Worm (Caenorhabditis elegans) whole organism, L1 larva: ENCODE results near the gene gtf-2H2C.

ENCODE experiments used
- C04F5.9 ChIP-seq: sonication (generic microtip); optimal IDR thresholded peaks from 2 replicates; lab custom pipeline; 2016; ENCODE audit warnings: missing genetic modification characterization, missing compliant biosample characterization
- C16A3.4 ChIP-seq: fragments of 150-350 bp; optimal IDR thresholded peaks from 2 replicates; lab custom pipeline; 2014; ENCODE audit warnings: missing biosample characterization, missing genetic modification characterization
- F16B12.6 ChIP-seq: fragments of 150-350 bp; optimal IDR thresholded peaks from 2 replicates; lab custom pipeline; 2014; ENCODE audit warnings: missing biosample characterization, missing genetic modification characterization
- ceh-82 ChIP-seq, 3 experiments: fragments of 150-350 bp in 1 of 3; sonication (generic microtip) in 2 of 3; optimal IDR thresholded peaks; 2 replicates each; lab custom pipeline; 2014 to 2017; ENCODE audit warnings: missing biosample characterization in 3 of 3, missing genetic modification characterization in 3 of 3
- ces-1 ChIP-seq: fragments of 150-350 bp; optimal IDR thresholded peaks from 2 replicates; lab custom pipeline; 2014; ENCODE audit warnings: missing biosample characterization, missing genetic modification reagents, missing genetic modification characterization
- dpl-1 ChIP-seq, 3 experiments: fragments of 150-350 bp in 2 of 3; sonication (generic microtip) in 1 of 3; optimal IDR thresholded peaks; 2 replicates each; lab custom pipeline; 2014 to 2017; ENCODE audit warnings: missing biosample characterization in 3 of 3, missing genetic modification characterization in 3 of 3, missing genetic modification reagents in 3 of 3
- dsc-1 ChIP-seq: sonication (generic microtip); optimal IDR thresholded peaks from 2 replicates; lab custom pipeline; 2016; ENCODE audit warnings: mild to moderate bottlenecking, missing genetic modification characterization, missing compliant biosample characterization
- efl-1 ChIP-seq, 4 experiments: fragments of 150-350 bp; optimal IDR thresholded peaks in 3 of 4; peaks in 1 of 4; 1 replicate in 1 of 4; 2 replicates in 3 of 4; lab custom pipeline; 2014; ENCODE audit warnings: missing biosample characterization in 2 of 4, missing genetic modification characterization in 2 of 4, missing genetic modification reagents in 2 of 4
- elt-2 ChIP-seq: sonication (generic microtip); optimal IDR thresholded peaks from 2 replicates; lab custom pipeline; 2016; ENCODE audit warnings: missing genetic modification characterization, mild to moderate bottlenecking, inconsistent platforms, missing compliant biosample characterization, missing genetic modification reagents
- fkh-10 ChIP-seq: sonication (generic microtip); optimal IDR thresholded peaks from 2 replicates; lab custom pipeline; 2017; ENCODE audit warnings: missing biosample characterization, missing genetic modification reagents, missing genetic modification characterization
- fkh-4 ChIP-seq: sonication (generic microtip); optimal IDR thresholded peaks from 2 replicates; lab custom pipeline; 2016; ENCODE audit warnings: missing compliant biosample characterization, missing genetic modification characterization, borderline replicate concordance
- fos-1 ChIP-seq: fragments of 150-350 bp; optimal IDR thresholded peaks from 2 replicates; lab custom pipeline; 2014; ENCODE audit warnings: missing biosample characterization, missing genetic modification characterization
- hpl-2 ChIP-seq: fragments of 150-350 bp; optimal IDR thresholded peaks from 2 replicates; lab custom pipeline; 2014; ENCODE audit warnings: missing biosample characterization, missing genetic modification reagents, missing genetic modification characterization
- jun-1 ChIP-seq: fragments of 150-350 bp; optimal IDR thresholded peaks from 2 replicates; lab custom pipeline; 2014; ENCODE audit warnings: missing biosample characterization, missing genetic modification reagents, missing genetic modification characterization
- lin-14 ChIP-seq: fragments of 200-800 bp; sonication (Bioruptor generic); optimal IDR thresholded peaks from 2 replicates; lab custom pipeline; 2018; ENCODE audit warnings: mild to moderate bottlenecking, missing genetic modification characterization, moderate library complexity, missing compliant biosample characterization
- lin-15B ChIP-seq: fragments of 150-350 bp; sonication (generic microtip); optimal IDR thresholded peaks from 3 replicates; lab custom pipeline; 2014; ENCODE audit warnings: missing biosample characterization, missing genetic modification characterization
- lin-35 ChIP-seq, 2 experiments: fragments of 150-350 bp; optimal IDR thresholded peaks; 2 replicates each; lab custom pipeline; 2014; ENCODE audit warnings: missing biosample characterization in 2 of 2, missing genetic modification characterization in 2 of 2, missing genetic modification reagents in 2 of 2
- lir-3 ChIP-seq: sonication (generic microtip); optimal IDR thresholded peaks from 2 replicates; lab custom pipeline; 2016; ENCODE audit warnings: mild to moderate bottlenecking, missing genetic modification characterization, moderate library complexity, missing compliant biosample characterization; ENCODE audit not compliant: poor library complexity
- lsy-2 ChIP-seq, 2 experiments: fragments of 150-350 bp; optimal IDR thresholded peaks; 2 replicates each; lab custom pipeline; 2014; ENCODE audit warnings: missing biosample characterization in 2 of 2, missing genetic modification characterization in 2 of 2
- mab-9 ChIP-seq: fragments of 200-800 bp; sonication (Bioruptor generic); IDR thresholded peaks from 2 replicates; pipeline ENCODE4 v1.3.6; 2022; ENCODE audit warnings: missing genetic modification reagents, missing genetic modification characterization, missing compliant biosample characterization
- mep-1 ChIP-seq: fragments of 150-350 bp; optimal IDR thresholded peaks from 2 replicates; lab custom pipeline; 2014; ENCODE audit warnings: missing biosample characterization, missing genetic modification characterization
- nhr-11 ChIP-seq: fragments of 150-350 bp; optimal IDR thresholded peaks from 2 replicates; lab custom pipeline; 2014; ENCODE audit warnings: missing biosample characterization, missing genetic modification characterization
- nhr-12 ChIP-seq: sonication (generic microtip); optimal IDR thresholded peaks from 2 replicates; lab custom pipeline; 2017; ENCODE audit warnings: missing biosample characterization, missing genetic modification characterization
- nhr-28 ChIP-seq: fragments of 150-350 bp; optimal IDR thresholded peaks from 2 replicates; lab custom pipeline; 2014; ENCODE audit warnings: missing biosample characterization, missing genetic modification characterization
- nhr-47 ChIP-seq: sonication (generic microtip); optimal IDR thresholded peaks from 2 replicates; lab custom pipeline; 2016; ENCODE audit warnings: mild to moderate bottlenecking, missing genetic modification characterization, moderate library complexity, missing compliant biosample characterization
- nhr-71 ChIP-seq: sonication (generic microtip); optimal IDR thresholded peaks from 2 replicates; lab custom pipeline; 2016; ENCODE audit warnings: mild to moderate bottlenecking, missing genetic modification characterization, moderate library complexity, missing compliant biosample characterization
- nhr-76 ChIP-seq: sonication (generic microtip); optimal IDR thresholded peaks from 2 replicates; lab custom pipeline; 2017; ENCODE audit warnings: missing biosample characterization, missing genetic modification characterization
- nhr-85 ChIP-seq: sonication (generic microtip); peaks from one replicate; lab custom pipeline; 2016; ENCODE audit warnings: missing genetic modification characterization, inconsistent platforms, missing compliant biosample characterization
- rnt-1 ChIP-seq: sonication (generic microtip); optimal IDR thresholded peaks from 2 replicates; lab custom pipeline; 2016; ENCODE audit warnings: mild to moderate bottlenecking, missing genetic modification characterization, moderate library complexity, missing compliant biosample characterization
- snu-23 ChIP-seq: sonication (generic microtip); optimal IDR thresholded peaks from 2 replicates; lab custom pipeline; 2016; ENCODE audit warnings: missing genetic modification characterization, missing compliant biosample characterization
- sptf-1 ChIP-seq: fragments of 150-350 bp; optimal IDR thresholded peaks from 2 replicates; lab custom pipeline; 2014; ENCODE audit warnings: missing biosample characterization, missing genetic modification characterization
- swsn-7 ChIP-seq: sonication (generic microtip); optimal IDR thresholded peaks from 2 replicates; lab custom pipeline; 2016; ENCODE audit warnings: missing genetic modification characterization, missing compliant biosample characterization
- tbx-2 ChIP-seq: sonication (generic microtip); optimal IDR thresholded peaks from 2 replicates; lab custom pipeline; 2016; ENCODE audit warnings: missing genetic modification characterization, missing compliant biosample characterization
- unc-86 ChIP-seq: sonication (generic microtip); optimal IDR thresholded peaks from 2 replicates; lab custom pipeline; 2016; ENCODE audit warnings: missing genetic modification characterization, missing compliant biosample characterization
- unc-98 ChIP-seq: fragments of 200-800 bp; sonication (Bioruptor generic); IDR thresholded peaks from 2 replicates; pipeline ENCODE4 v1.3.6; 2022; ENCODE audit warnings: missing genetic modification characterization, missing compliant biosample characterization
- vab-15 ChIP-seq: sonication (generic microtip); optimal IDR thresholded peaks from 2 replicates; lab custom pipeline; 2017; ENCODE audit warnings: missing genotype, mild to moderate bottlenecking, missing genetic modification characterization, missing compliant biosample characterization
- xbp-1 ChIP-seq: sonication (generic microtip); optimal IDR thresholded peaks from 2 replicates; lab custom pipeline; 2016; ENCODE audit warnings: missing genetic modification characterization, missing compliant biosample characterization
- zag-1 ChIP-seq: fragments of 150-350 bp; optimal IDR thresholded peaks from 2 replicates; lab custom pipeline; 2014; ENCODE audit warnings: missing biosample characterization, missing genetic modification characterization
- zip-4 ChIP-seq: fragments of 200-800 bp; sonication (Bioruptor generic); optimal IDR thresholded peaks from 2 replicates; lab custom pipeline; 2018; ENCODE audit warnings: mild to moderate bottlenecking, missing genetic modification characterization, moderate library complexity, missing compliant biosample characterization
- ztf-11 ChIP-seq, 2 experiments: sonication (generic microtip); optimal IDR thresholded peaks; 2 replicates each; lab custom pipeline; 2016 to 2017; ENCODE audit warnings: missing genetic modification characterization in 2 of 2, missing biosample characterization in 1 of 2, missing compliant biosample characterization in 1 of 2
- ztf-4 ChIP-seq: fragments of 150-350 bp; optimal IDR thresholded peaks from 2 replicates; lab custom pipeline; 2014; ENCODE audit warnings: missing biosample characterization, missing genetic modification characterization

gtf-2H2C gene

DNA sequence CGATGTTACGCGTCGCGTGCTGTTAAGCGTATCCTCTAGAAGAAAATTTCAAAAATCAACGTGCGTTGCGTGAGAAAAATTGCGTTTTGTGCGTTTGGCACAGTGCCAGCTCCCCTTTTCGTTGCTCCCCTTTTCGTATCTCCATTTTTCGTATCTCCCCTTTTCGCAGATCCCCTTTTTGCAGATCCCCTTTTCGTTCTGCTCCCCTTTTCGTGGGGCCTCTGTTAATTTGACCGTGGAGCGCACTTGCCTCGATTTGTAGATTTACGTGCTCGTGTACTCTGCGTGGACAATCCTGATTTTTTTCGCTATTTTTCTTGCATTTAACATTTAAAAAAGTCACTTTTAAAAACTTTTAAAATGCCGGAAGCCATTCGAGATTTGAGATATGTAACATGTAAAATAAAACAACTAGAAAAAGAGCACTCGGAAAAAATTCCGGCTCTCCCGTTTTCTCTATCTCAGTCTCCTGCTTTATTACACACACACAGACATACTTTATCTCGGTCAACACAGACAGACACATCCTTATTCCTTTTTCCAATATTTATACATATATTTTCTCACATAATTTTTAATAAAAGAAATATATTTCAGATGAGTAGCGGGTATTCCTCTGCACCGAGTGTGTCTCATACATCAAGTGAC lies 33.1 kb upstream of the gtf-2H2C start, which contains the start of gene ttll-4 (continued):
- TF ChIP-seq C04F5.9 (tag; lab: Kevin White, UChicago) (no peak), ztf-11 (tag; optimal IDR thresholded peaks at IDR 0.05; lab: Kevin White, UChicago) (peak in 1 of 2 experiments; percentile 67)

DNA sequence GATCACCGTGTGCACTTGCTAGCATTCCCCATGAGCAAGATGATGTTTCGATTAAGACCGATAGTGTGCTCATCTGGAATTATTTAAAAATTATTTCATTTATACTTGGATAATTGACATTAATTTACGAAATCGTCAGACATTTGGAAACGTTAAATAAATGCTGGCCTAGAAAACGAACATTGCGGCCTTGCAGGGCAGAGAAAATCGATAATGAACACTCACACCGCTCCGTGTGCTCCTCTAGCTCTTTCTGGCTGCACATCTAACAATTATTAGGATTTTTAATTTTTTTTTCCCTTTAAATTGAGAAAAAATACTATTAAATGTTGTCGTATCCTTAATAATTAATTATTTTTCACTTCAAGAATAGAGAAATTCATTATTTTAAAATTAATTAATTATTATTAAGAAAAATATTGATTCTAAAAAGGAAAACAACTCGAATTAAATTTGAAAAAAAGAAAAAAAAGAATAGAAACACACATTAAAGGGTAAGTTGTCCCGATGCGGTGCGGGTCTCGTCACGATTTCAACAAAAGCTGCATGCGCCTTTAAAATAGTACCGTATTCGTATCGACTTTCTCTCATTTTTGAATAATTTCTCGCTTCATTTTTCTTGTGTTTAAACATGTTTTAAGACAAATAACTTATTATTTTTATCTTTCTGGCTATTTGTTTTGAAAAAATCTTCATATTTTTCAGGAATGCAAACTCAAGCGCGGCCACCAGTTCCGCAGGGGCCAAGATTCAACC lies 29.7 kb upstream of the gtf-2H2C start, which contains the start of the genes gtf-2H3 and ham-3:
Gene gtf-2H3 (minus strand): TSS at position 73 of the 756 bp plus-strand sequence.
Gene ham-3 (plus strand): TSS at position 706 of the 756 bp plus-strand sequence.
- peak; percentile 19 for TF ChIP-seq rnt-1 (tag; lab: Kevin White, UChicago)
- TF ChIP-seq fos-1: no peak
- peak in 1 of 2 experiments; percentile 6 for TF ChIP-seq ztf-11 (tag; optimal IDR thresholded peaks at IDR 0.05; lab: Kevin White, UChicago)
- peak; percentile 59 for TF ChIP-seq lin-14 (GFP tag; lab: Kevin White, UChicago)
- TF ChIP-seq mep-1 (tag; lab: Kevin White, UChicago): peak; percentile 2
- no peak for TF ChIP-seq nhr-47 (tag; lab: Kevin White, UChicago)
- peak; percentile 6 for TF ChIP-seq dsc-1
- TF ChIP-seq F16B12.6 (tag; lab: Kevin White, UChicago): peak; percentile 15
- peak; percentile 32 for TF ChIP-seq lir-3 (tag; lab: Kevin White, UChicago)
- no peak for TF ChIP-seq elt-2 (tag; lab: Kevin White, UChicago)
- no peak for TF ChIP-seq nhr-12 (tag; lab: Kevin White, UChicago)
- peak in 1 of 2 experiments; percentile 28 for TF ChIP-seq lsy-2 (tag; optimal IDR thresholded peaks at IDR 0.05; lab: Kevin White, UChicago)
- peak in 1 of 3 experiments; percentile 15 for TF ChIP-seq ceh-82 (tag; optimal IDR thresholded peaks at IDR 0.05; lab: Kevin White, UChicago)
- no peak for TF ChIP-seq fkh-4
- peak; percentile 13 to 28 for TF ChIP-seq efl-1 (optimal IDR thresholded peaks at IDR 0.05; lab: Kevin White, UChicago)
- peak; percentile 3 to 35 for TF ChIP-seq efl-1 (GFP tag; optimal IDR thresholded peaks at IDR 0.05 in 1 of 2; lab: Kevin White, UChicago)
- TF ChIP-seq, all 84 proteins: peak for 10

DNA sequence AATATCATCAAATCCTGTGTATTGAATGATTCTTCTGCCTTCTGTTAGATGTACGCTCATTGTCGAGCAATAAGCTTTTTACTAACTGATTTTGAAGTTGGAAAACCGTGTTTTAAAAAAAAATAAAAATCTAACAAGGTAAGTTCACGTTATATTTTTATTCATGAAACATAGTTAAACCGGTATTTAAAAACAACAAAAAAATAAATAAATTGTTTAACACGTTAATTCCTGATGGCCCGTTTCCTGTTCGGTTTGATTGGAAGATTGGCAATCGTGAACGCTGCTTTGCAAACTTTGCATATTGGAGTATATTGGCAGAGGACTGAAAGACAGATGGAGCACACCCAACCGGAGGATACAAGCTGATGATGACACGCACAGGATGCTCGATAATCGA lies 28.2 kb upstream of the gtf-2H2C start, which contains the start of gene ZK1128.3:
Gene ZK1128.3 (minus strand): TSS at position 101 of the 400 bp plus-strand sequence.
- TF ChIP-seq xbp-1 (tag; lab: Kevin White, UChicago): no peak
- no peak for TF ChIP-seq lir-3 (tag; lab: Kevin White, UChicago)
- no peak for TF ChIP-seq mab-9 (GFP tag; lab: Robert Waterston, UW)
- TF ChIP-seq ztf-4: no peak
- TF ChIP-seq, all 84 proteins: peak for 0

DNA sequence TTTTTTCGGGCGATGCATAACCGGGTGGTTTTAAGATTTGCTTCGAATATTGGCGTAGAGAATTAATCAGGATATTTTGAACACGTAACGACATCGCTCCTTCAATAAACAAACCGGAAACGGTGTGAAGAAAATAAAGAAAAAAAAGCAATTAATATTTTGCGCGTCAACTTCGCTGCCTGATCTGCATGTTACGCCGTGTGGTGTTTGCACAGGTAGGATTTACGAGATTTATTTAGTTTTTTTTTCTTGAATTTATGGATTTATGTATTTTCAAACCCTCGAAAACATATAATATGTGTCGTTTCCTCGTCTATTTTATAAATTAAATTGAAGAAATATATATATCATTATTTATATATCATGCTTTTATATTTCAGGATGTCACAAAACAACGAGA lies 24.1 kb upstream of the gtf-2H2C start, which contains the start of the genes ZK1128.1 and mett-10:
Gene ZK1128.1 (minus strand): TSS at position 99 of the 400 bp plus-strand sequence.
Gene mett-10 (plus strand): TSS at position 375 of the 400 bp plus-strand sequence.
- TF ChIP-seq lsy-2 (tag; optimal IDR thresholded peaks at IDR 0.05; lab: Kevin White, UChicago) (peak; percentile 46 to 67), C16A3.4 (tag; lab: Kevin White, UChicago) (no peak), vab-15 (tag; lab: Kevin White, UChicago) (peak; percentile 19), dsc-1 (no peak), sptf-1 (tag; lab: Kevin White, UChicago) (no peak), unc-98 (GFP tag; lab: Robert Waterston, UW) (no peak), rnt-1 (tag; lab: Kevin White, UChicago) (peak; percentile 17), nhr-71 (tag; lab: Kevin White, UChicago) (peak; percentile 34), elt-2 (tag; lab: Kevin White, UChicago) (no peak), nhr-11 (tag; lab: Kevin White, UChicago) (no peak), zip-4 (GFP tag; lab: Kevin White, UChicago) (no peak), ces-1 (GFP tag; lab: Kevin White, UChicago) (no peak), xbp-1 (tag; lab: Kevin White, UChicago) (peak; percentile 12), nhr-47 (tag; lab: Kevin White, UChicago) (peak; percentile 31), lin-35 (GFP tag; optimal IDR thresholded peaks at IDR 0.05; lab: Kevin White, UChicago) (peak; percentile 36 to 50), efl-1 (optimal IDR thresholded peaks at IDR 0.05; lab: Kevin White, UChicago) (peak; percentile 39 to 48), efl-1 (GFP tag; optimal IDR thresholded peaks at IDR 0.05 in 1 of 2; lab: Kevin White, UChicago) (peak; percentile 62 to 94), F16B12.6 (tag; lab: Kevin White, UChicago) (peak; percentile 86), hpl-2 (no peak), lin-15B (peak; percentile 4), lin-14 (GFP tag; lab: Kevin White, UChicago) (no peak), snu-23 (peak; percentile 46), nhr-85 (tag; lab: Kevin White, UChicago) (peak; percentile 25), nhr-76 (tag; lab: Kevin White, UChicago) (no peak), jun-1 (tag; lab: Kevin White, UChicago) (no peak), swsn-7 (tag; lab: Kevin White, UChicago) (no peak), mep-1 (tag; lab: Kevin White, UChicago) (peak; percentile 23), dpl-1 (GFP tag; optimal IDR thresholded peaks at IDR 0.05; lab: Kevin White, UChicago) (peak; percentile 23 to 62 (median 41)), unc-86 (peak; percentile 9), nhr-28 (tag; lab: Kevin White, UChicago) (no peak), zag-1 (tag; lab: Kevin White, UChicago) (no peak), tbx-2 (tag; lab: Kevin White, UChicago) (no peak), fkh-10 (no peak)
